Fruit fly (Drosophila melanogaster) whole organism, embryonic: ENCODE data around the gene CG5070.

Source experiments
- BEAF-32 ChIP-seq: fragments of 200-800 bp; sonication (Bioruptor generic); optimal IDR thresholded peaks from 3 replicates; lab custom pipeline; 2017; ENCODE audit warnings: missing biosample characterization, missing genetic modification characterization, mild to moderate bottlenecking, moderate library complexity, missing genetic modification reagents
- C15 ChIP-seq: fragments of 200-800 bp; sonication (Bioruptor generic); IDR thresholded peaks from 3 replicates; pipeline ENCODE4 v1.3.6; 2022; ENCODE audit warnings: missing biosample characterization, missing genetic modification characterization
- CG10543 ChIP-seq: fragments of 200-800 bp; sonication (Bioruptor generic); optimal IDR thresholded peaks from 3 replicates; lab custom pipeline; 2017; ENCODE audit warnings: missing biosample characterization, mild to moderate bottlenecking, missing genetic modification characterization, moderate library complexity
- CG12659 ChIP-seq: fragments of 200-800 bp; sonication (Bioruptor generic); optimal IDR thresholded peaks from 3 replicates; lab custom pipeline; 2017; ENCODE audit warnings: mild to moderate bottlenecking, missing biosample characterization, missing genetic modification reagents, missing genetic modification characterization
- CG15514 ChIP-seq: fragments of 200-800 bp; sonication (Bioruptor generic); optimal IDR thresholded peaks from 3 replicates; lab custom pipeline; 2017; ENCODE audit warnings: missing biosample characterization, missing genetic modification characterization, mild to moderate bottlenecking, moderate library complexity, missing genetic modification reagents
- CG16815 ChIP-seq: fragments of 200-800 bp; sonication (Bioruptor generic); optimal IDR thresholded peaks from 3 replicates; lab custom pipeline; 2017; ENCODE audit warnings: missing biosample characterization, mild to moderate bottlenecking, missing genetic modification characterization
- CG17829 ChIP-seq: fragments of 200-800 bp; optimal IDR thresholded peaks from 2 replicates; lab custom pipeline; 2019; ENCODE audit warnings: missing biosample characterization, mild to moderate bottlenecking, missing genetic modification characterization, moderate library complexity
- CG17912 ChIP-seq: fragments of 200-800 bp; sonication (Bioruptor generic); optimal IDR thresholded peaks from 2 replicates; lab custom pipeline; 2018; ENCODE audit warnings: missing biosample characterization, mild to moderate bottlenecking, missing genetic modification characterization
- CG1832 ChIP-seq: fragments of 200-800 bp; sonication (Bioruptor generic); optimal IDR thresholded peaks from 2 replicates; lab custom pipeline; 2017; ENCODE audit warnings: missing biosample characterization, mild to moderate bottlenecking, missing genetic modification characterization, inconsistent platforms
- CG2116 ChIP-seq: fragments of 200-800 bp; sonication (Bioruptor generic); optimal IDR thresholded peaks from 3 replicates; lab custom pipeline; 2018; ENCODE audit warnings: missing biosample characterization, mild to moderate bottlenecking, missing genetic modification characterization
- CG2712 ChIP-seq: fragments of 200-800 bp; optimal IDR thresholded peaks from 3 replicates; lab custom pipeline; 2019; ENCODE audit warnings: missing biosample characterization, mild to moderate bottlenecking, missing genetic modification characterization, moderate library complexity
- CG3407 ChIP-seq: fragments of 200-800 bp; sonication (Bioruptor generic); optimal IDR thresholded peaks from 2 replicates; lab custom pipeline; 2018; ENCODE audit warnings: missing biosample characterization, mild to moderate bottlenecking, missing genetic modification characterization
- CG3847 ChIP-seq: fragments of 200-800 bp; sonication (Bioruptor generic); IDR thresholded peaks from 2 replicates; pipeline ENCODE4 v1.3.6; 2022; ENCODE audit warnings: missing biosample characterization, missing genetic modification characterization
- CG4854 ChIP-seq: fragments of 200-800 bp; sonication (Bioruptor generic); optimal IDR thresholded peaks from 2 replicates; lab custom pipeline; 2016; ENCODE audit warnings: missing biosample characterization, missing genetic modification characterization, inconsistent platforms
- CG6689 ChIP-seq: fragments of 200-800 bp; sonication (Bioruptor generic); IDR thresholded peaks from 2 replicates; pipeline ENCODE4 v1.3.6; 2022; ENCODE audit warnings: missing biosample characterization, missing genetic modification characterization
- CTCF ChIP-seq: fragments of 200-800 bp; sonication (Bioruptor generic); optimal IDR thresholded peaks from 2 replicates; lab custom pipeline; 2017; ENCODE audit warnings: missing biosample characterization, mild to moderate bottlenecking, missing genetic modification characterization, moderate library complexity
- Camta ChIP-seq: fragments of 200-800 bp; sonication (Bioruptor generic); optimal IDR thresholded peaks from 2 replicates; lab custom pipeline; 2016; ENCODE audit warnings: missing biosample characterization, missing genetic modification characterization
- CoRest ChIP-seq: fragments of 200-800 bp; sonication (Bioruptor generic); optimal IDR thresholded peaks from 3 replicates; lab custom pipeline; 2018; ENCODE audit warnings: missing biosample characterization, mild to moderate bottlenecking, missing genetic modification characterization, moderate library complexity
- D ChIP-seq, 2 experiments: fragments of 200-800 bp in 1 of 2; fragments of >200 bp in 1 of 2; sonication (Bioruptor generic) in 1 of 2; optimal IDR thresholded peaks; 2 replicates in 1 of 2; 3 replicates in 1 of 2; lab custom pipeline; 2017; ENCODE audit warnings: mild to moderate bottlenecking in 1 of 2, missing biosample characterization in 1 of 2, missing genetic modification characterization in 1 of 2, missing genetic modification reagents in 1 of 2
- Dll ChIP-seq: fragments of 200-800 bp; sonication (Bioruptor generic); IDR thresholded peaks from 4 replicates; pipeline ENCODE4 v1.3.6; 2022; ENCODE audit warnings: missing biosample characterization, missing genetic modification characterization; ENCODE audit not compliant: partially characterized antibody
- Doc2 ChIP-seq: fragments of 200-800 bp; sonication (Bioruptor generic); IDR thresholded peaks from 2 replicates; pipeline ENCODE4 v1.3.6; 2022; ENCODE audit warnings: missing biosample characterization, missing genetic modification characterization
- Dref ChIP-seq: fragments of 200-800 bp; sonication (Bioruptor generic); IDR thresholded peaks from 2 replicates; pipeline ENCODE4 v1.3.6; 2022; ENCODE audit warnings: missing biosample characterization, missing genetic modification characterization
- Ets65A ChIP-seq: fragments of 200-800 bp; sonication (Bioruptor generic); peaks from one replicate; lab custom pipeline; 2016; ENCODE audit warnings: missing biosample characterization, missing genetic modification characterization
- Ets97D ChIP-seq: fragments of 200-800 bp; sonication (Bioruptor generic); optimal IDR thresholded peaks from 3 replicates; lab custom pipeline; 2016; ENCODE audit warnings: missing biosample characterization, missing genetic modification characterization
- HHEX ChIP-seq: fragments of 200-800 bp; sonication (Bioruptor generic); optimal IDR thresholded peaks from 3 replicates; lab custom pipeline; 2017; ENCODE audit warnings: missing biosample characterization, mild to moderate bottlenecking, missing genetic modification characterization, missing genetic modification reagents
- HmgD ChIP-seq: fragments of 200-800 bp; sonication (Bioruptor generic); optimal IDR thresholded peaks from 3 replicates; lab custom pipeline; 2016; ENCODE audit warnings: missing biosample characterization, missing genetic modification characterization
- HmgZ ChIP-seq: fragments of 200-800 bp; sonication (Bioruptor generic); optimal IDR thresholded peaks from 2 replicates; lab custom pipeline; 2018; ENCODE audit warnings: missing biosample characterization, mild to moderate bottlenecking, missing genetic modification characterization
- Lhr ChIP-seq: fragments of 200-800 bp; sonication (Bioruptor generic); optimal IDR thresholded peaks from 3 replicates; lab custom pipeline; 2017; ENCODE audit warnings: mild to moderate bottlenecking, missing biosample characterization, missing genetic modification reagents, missing genetic modification characterization
- MESR4 ChIP-seq: fragments of 200-800 bp; sonication (Bioruptor generic); optimal IDR thresholded peaks from 2 replicates; lab custom pipeline; 2018; ENCODE audit warnings: missing biosample characterization, mild to moderate bottlenecking, missing genetic modification characterization, moderate library complexity
- Med ChIP-seq: fragments of 200-800 bp; sonication (Bioruptor generic); peaks from one replicate; lab custom pipeline; 2016; ENCODE audit warnings: missing biosample characterization, missing genetic modification characterization, mild to moderate bottlenecking, inconsistent platforms, moderate library complexity
- Myb ChIP-seq: fragments of 200-800 bp; sonication (Bioruptor generic); optimal IDR thresholded peaks from 2 replicates; lab custom pipeline; 2016; ENCODE audit warnings: missing biosample characterization, missing genetic modification characterization
- Nf-YA ChIP-seq: fragments of 200-800 bp; sonication (Bioruptor generic); IDR thresholded peaks from 2 replicates; pipeline ENCODE4 v1.3.6; 2022; ENCODE audit warnings: missing biosample characterization, missing genetic modification characterization
- Opbp ChIP-seq: fragments of 200-800 bp; sonication (Bioruptor generic); IDR thresholded peaks from 3 replicates; pipeline ENCODE4 v1.3.6; 2022; ENCODE audit warnings: missing biosample characterization, missing genetic modification characterization; ENCODE audit not compliant: partially characterized antibody
- Sin3A ChIP-seq: fragments of >200 bp; optimal IDR thresholded peaks from 2 replicates; lab custom pipeline; 2018
- Sry-δ ChIP-seq: fragments of 200-800 bp; sonication (Bioruptor generic); optimal IDR thresholded peaks from 2 replicates; lab custom pipeline; 2016; ENCODE audit warnings: missing biosample characterization, missing genetic modification characterization
- ase ChIP-seq: fragments of 200-800 bp; sonication (Bioruptor generic); IDR thresholded peaks from 3 replicates; pipeline ENCODE4 v1.3.6; 2022; ENCODE audit warnings: missing biosample characterization, missing genetic modification characterization
- cad ChIP-seq: fragments of >200 bp; optimal IDR thresholded peaks from 2 replicates; lab custom pipeline; 2017; ENCODE audit warnings: missing biosample characterization, missing genetic modification characterization
- chif ChIP-seq, 2 experiments: fragments of 200-800 bp; sonication (Bioruptor generic); optimal IDR thresholded peaks; 3 replicates each; lab custom pipeline; 2016; ENCODE audit warnings: missing biosample characterization in 2 of 2, missing genetic modification characterization in 2 of 2
- chn ChIP-seq: fragments of 200-800 bp; sonication (Bioruptor generic); optimal IDR thresholded peaks from 2 replicates; lab custom pipeline; 2016; ENCODE audit warnings: missing biosample characterization, missing genetic modification characterization
- dimm ChIP-seq: fragments of 200-800 bp; sonication (Bioruptor generic); IDR thresholded peaks from 2 replicates; pipeline ENCODE4 v1.3.6; 2022; ENCODE audit warnings: missing biosample characterization, missing genetic modification characterization
- dm ChIP-seq: fragments of 200-800 bp; sonication (Bioruptor generic); optimal IDR thresholded peaks from 3 replicates; lab custom pipeline; 2016; ENCODE audit warnings: missing biosample characterization, missing genetic modification characterization
- fru ChIP-seq: fragments of >200 bp; optimal IDR thresholded peaks from 2 replicates; lab custom pipeline; 2017
- knrl ChIP-seq: fragments of 200-800 bp; sonication (Bioruptor generic); IDR thresholded peaks from 3 replicates; pipeline ENCODE4 v1.3.6; 2022; ENCODE audit warnings: missing biosample characterization, missing genetic modification characterization; ENCODE audit not compliant: partially characterized antibody
- peb ChIP-seq: fragments of 200-800 bp; sonication (Bioruptor generic); IDR thresholded peaks from 2 replicates; pipeline ENCODE4 v1.3.6; 2022; ENCODE audit warnings: missing biosample characterization, missing genetic modification characterization
- ro ChIP-seq: fragments of 200-800 bp; sonication (Bioruptor generic); IDR thresholded peaks from 2 replicates; pipeline ENCODE4 v1.3.6; 2022; ENCODE audit warnings: missing biosample characterization, missing genetic modification characterization
- sens ChIP-seq: fragments of 200-800 bp; sonication (Bioruptor generic); peaks from one replicate; lab custom pipeline; 2016; ENCODE audit warnings: missing biosample characterization, missing genetic modification characterization
- slbo ChIP-seq: fragments of 200-800 bp; sonication (Bioruptor generic); IDR thresholded peaks from 2 replicates; pipeline ENCODE4 v1.3.6; 2022; ENCODE audit warnings: missing biosample characterization, missing genetic modification characterization
- tap ChIP-seq: fragments of 200-800 bp; optimal IDR thresholded peaks from 3 replicates; lab custom pipeline; 2019; ENCODE audit warnings: missing biosample characterization, mild to moderate bottlenecking, missing genetic modification characterization, moderate library complexity
- tup ChIP-seq: fragments of 200-800 bp; sonication (Bioruptor generic); optimal IDR thresholded peaks from 2 replicates; lab custom pipeline; 2016; ENCODE audit warnings: missing biosample characterization, mild to moderate bottlenecking, missing genetic modification characterization, moderate library complexity
- twi ChIP-seq: fragments of 200-800 bp; optimal IDR thresholded peaks from 2 replicates; lab custom pipeline; 2019; ENCODE audit warnings: missing biosample characterization, mild to moderate bottlenecking, missing genetic modification characterization, moderate library complexity
- wor ChIP-seq: fragments of 200-800 bp; sonication (Bioruptor generic); IDR thresholded peaks from 2 replicates; pipeline ENCODE4 v1.3.6; 2022; ENCODE audit warnings: missing biosample characterization, missing genetic modification characterization
- zfh2 ChIP-seq: fragments of 200-800 bp; sonication (Bioruptor generic); optimal IDR thresholded peaks from 2 replicates; lab custom pipeline; 2016; ENCODE audit warnings: missing biosample characterization, missing genetic modification characterization

The CG5070 gene

DNA sequence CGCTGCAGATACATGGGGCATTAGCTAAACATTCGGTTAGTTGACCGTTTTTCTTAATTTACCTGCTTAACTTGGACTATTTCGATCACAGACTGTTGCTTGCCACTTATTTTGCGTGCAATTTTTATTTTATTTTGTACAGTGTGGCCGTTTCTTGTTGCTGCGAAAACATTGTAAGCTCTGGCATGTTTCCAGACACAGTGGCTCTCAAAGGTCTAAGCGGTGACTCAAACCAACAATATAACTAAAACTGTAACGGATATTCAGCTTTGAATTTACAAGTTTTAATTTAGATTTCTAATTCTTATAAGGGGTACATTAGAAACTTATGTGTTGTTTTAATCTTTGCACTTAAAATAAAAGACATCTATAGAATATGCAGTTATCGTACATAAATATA, 46.4 kb downstream of the CG5070 start, which contains the start of gene CG8675 (continued):
- no peak for TF ChIP-seq tap (tag; lab: Kevin White, UChicago)
- TF ChIP-seq Dll (GFP tag; lab: Robert Waterston, UW): no peak
- peak; percentile 14 for TF ChIP-seq Sry-δ
- TF ChIP-seq slbo: no peak
- TF ChIP-seq peb (GFP tag; lab: Robert Waterston, UW): no peak
- no peak for TF ChIP-seq CG10543 (GFP tag; lab: Kevin White, UChicago)
- peak; percentile 67 for TF ChIP-seq dm (GFP tag; lab: Kevin White, UChicago)
- TF ChIP-seq Ets65A (GFP tag; lab: Kevin White, UChicago): no peak
- TF ChIP-seq sens: peak; percentile 66
- no peak for TF ChIP-seq CG1832
- TF ChIP-seq wor: no peak
- no peak for TF ChIP-seq zfh2 (GFP tag; lab: Kevin White, UChicago)
- TF ChIP-seq Lhr: peak; percentile 67
- TF ChIP-seq Med (GFP tag; lab: Kevin White, UChicago): peak; percentile 70
- TF ChIP-seq Sin3A: no peak
- TF ChIP-seq Nf-YA (GFP tag; lab: Robert Waterston, UW): no peak
- peak; percentile 26 for TF ChIP-seq CG15514 (GFP tag; lab: Kevin White, UChicago)
- no peak for TF ChIP-seq CG17912 (GFP tag; lab: Kevin White, UChicago)
- no peak for TF ChIP-seq ro (GFP tag; lab: Robert Waterston, UW)
- no peak for TF ChIP-seq fru
- peak; percentile 33 for TF ChIP-seq BEAF-32
- TF ChIP-seq dimm: no peak
- peak; percentile 40 for TF ChIP-seq HmgZ (tag; lab: Kevin White, UChicago)
- peak; percentile 32 for TF ChIP-seq Ets97D (GFP tag; lab: Kevin White, UChicago)
- TF ChIP-seq CTCF: peak; percentile 48
- TF ChIP-seq chn (GFP tag; lab: Kevin White, UChicago): no peak
- TF ChIP-seq MESR4 (GFP tag; lab: Kevin White, UChicago): peak; percentile 52
- TF ChIP-seq Doc2 (GFP tag; lab: Robert Waterston, UW): no peak
- no peak for TF ChIP-seq HHEX
- TF ChIP-seq D (optimal IDR thresholded peaks at IDR 0.05; lab: Kevin White, UChicago): no peak
- TF ChIP-seq D (GFP tag; optimal IDR thresholded peaks at IDR 0.05; lab: Kevin White, UChicago): no peak
- TF ChIP-seq CG2712: peak; percentile 16
- TF ChIP-seq CG4854 (GFP tag; lab: Kevin White, UChicago): no peak
- no peak for TF ChIP-seq HmgD
- peak; percentile 2 for TF ChIP-seq CG12659
- TF ChIP-seq CG16815: no peak
- TF ChIP-seq tup (GFP tag; lab: Kevin White, UChicago): no peak
- no peak for TF ChIP-seq CG3407 (GFP tag; lab: Kevin White, UChicago)
- no peak for TF ChIP-seq C15 (GFP tag; lab: Robert Waterston, UW)
- no peak for TF ChIP-seq Camta
- no peak for TF ChIP-seq ase (GFP tag; lab: Robert Waterston, UW)
- TF ChIP-seq twi (tag; lab: Kevin White, UChicago): no peak
- TF ChIP-seq chif (GFP tag; optimal IDR thresholded peaks at IDR 0.05; lab: Kevin White, UChicago): no peak
- TF ChIP-seq CoRest (tag; lab: Kevin White, UChicago): peak; percentile 33
- peak; percentile 81 for TF ChIP-seq cad (GFP tag; lab: Kevin White, UChicago)
- peak; percentile 41; the same call in 1 of the 3 replicates for TF ChIP-seq Opbp (GFP tag; lab: Robert Waterston, UW)
- TF ChIP-seq knrl (GFP tag; lab: Robert Waterston, UW): peak; percentile 46; the same call in 2 of the 3 replicates
- peak; percentile 13 for TF ChIP-seq CG17829 (tag; lab: Kevin White, UChicago)
- TF ChIP-seq CG3847 (GFP tag; lab: Robert Waterston, UW): 0 out of 2 replicates have a peak, but pooled peaks have one; percentile 24
- peak; percentile 43; the same call in 1 of the 2 replicates for TF ChIP-seq Dref (GFP tag; lab: Robert Waterston, UW)
- peak; percentile 9 for TF ChIP-seq CG2116 (GFP tag; lab: Kevin White, UChicago)
- TF ChIP-seq CG6689: no peak
- TF ChIP-seq Myb (GFP tag; lab: Kevin White, UChicago): peak; percentile 99
